Fruit fly (Drosophila melanogaster) whole organism, adult: ENCODE results near the gene CG12470.

Experiments
- CG11617 ChIP-seq: fragments of 200-800 bp; sonication (Bioruptor generic); optimal IDR thresholded peaks from 2 replicates; lab custom pipeline; 2017; ENCODE audit warnings: mild to moderate bottlenecking, missing biosample characterization, missing genetic modification reagents, missing genetic modification characterization
- CG14711 ChIP-seq: fragments of 200-800 bp; sonication (Bioruptor generic); optimal IDR thresholded peaks from 2 replicates; lab custom pipeline; 2018; ENCODE audit warnings: missing biosample characterization, mild to moderate bottlenecking, missing genetic modification characterization, moderate library complexity
- CG1620 ChIP-seq: fragments of 200-800 bp; sonication (Bioruptor generic); optimal IDR thresholded peaks from 2 replicates; lab custom pipeline; 2016; ENCODE audit warnings: missing biosample characterization, missing genetic modification characterization
- CG33017 ChIP-seq: fragments of 200-800 bp; sonication (Bioruptor generic); optimal IDR thresholded peaks from 2 replicates; lab custom pipeline; 2018; ENCODE audit warnings: missing biosample characterization, mild to moderate bottlenecking, missing genetic modification characterization, moderate library complexity
- CG5204 ChIP-seq: fragments of 200-800 bp; sonication (Bioruptor generic); optimal IDR thresholded peaks from 2 replicates; lab custom pipeline; 2016; ENCODE audit warnings: missing biosample characterization, missing genetic modification characterization
- CG7045 ChIP-seq: fragments of 200-800 bp; sonication (Bioruptor generic); optimal IDR thresholded peaks from 2 replicates; lab custom pipeline; 2017; ENCODE audit warnings: missing biosample characterization, mild to moderate bottlenecking, missing genetic modification characterization
- CG7101 ChIP-seq: fragments of 200-800 bp; sonication (Bioruptor generic); optimal IDR thresholded peaks from 2 replicates; lab custom pipeline; 2018; ENCODE audit warnings: missing biosample characterization, mild to moderate bottlenecking, missing genetic modification characterization, moderate library complexity
- Clk ChIP-seq: fragments of 200-800 bp; sonication (Bioruptor generic); optimal IDR thresholded peaks from 2 replicates; lab custom pipeline; 2017; ENCODE audit warnings: missing biosample characterization, missing genetic modification characterization
- Crg-1 ChIP-seq: fragments of 200-800 bp; sonication (Bioruptor generic); optimal IDR thresholded peaks from 2 replicates; lab custom pipeline; 2016; ENCODE audit warnings: missing biosample characterization, missing genetic modification characterization
- Hr96 ChIP-seq: fragments of 200-800 bp; sonication (Bioruptor generic); optimal IDR thresholded peaks from 2 replicates; lab custom pipeline; 2016; ENCODE audit warnings: missing biosample characterization, missing genetic modification characterization
- Mnt ChIP-seq: fragments of 200-800 bp; sonication (Bioruptor generic); optimal IDR thresholded peaks from 2 replicates; lab custom pipeline; 2016; ENCODE audit warnings: missing biosample characterization, mild to moderate bottlenecking, missing genetic modification characterization
- bab1 ChIP-seq: fragments of 200-800 bp; sonication (Bioruptor generic); optimal IDR thresholded peaks from 3 replicates; lab custom pipeline; 2019; ENCODE audit warnings: missing biosample characterization, mild to moderate bottlenecking, missing genetic modification characterization, moderate library complexity
- cic ChIP-seq: fragments of 200-800 bp; sonication (Bioruptor generic); optimal IDR thresholded peaks from 2 replicates; lab custom pipeline; 2017; ENCODE audit warnings: missing biosample characterization, mild to moderate bottlenecking, missing genetic modification characterization, moderate library complexity
- cnc ChIP-seq, 2 experiments: fragments of >200 bp; optimal IDR thresholded peaks; 2 replicates each; lab custom pipeline; 2017
- kay ChIP-seq: fragments of 200-800 bp; sonication (Bioruptor generic); peaks from one replicate; lab custom pipeline; 2016; ENCODE audit warnings: missing biosample characterization, missing genetic modification characterization, borderline replicate concordance
- ovo ChIP-seq: fragments of 200-800 bp; sonication (Bioruptor generic); optimal IDR thresholded peaks from 2 replicates; lab custom pipeline; 2016; ENCODE audit warnings: missing biosample characterization, missing genetic modification characterization
- pad ChIP-seq: fragments of 200-800 bp; sonication (Bioruptor generic); optimal IDR thresholded peaks from 3 replicates; lab custom pipeline; 2017; ENCODE audit warnings: missing biosample characterization, missing genetic modification characterization, mild to moderate bottlenecking, moderate library complexity, missing genetic modification reagents
- toe ChIP-seq: fragments of 200-800 bp; sonication (Bioruptor generic); optimal IDR thresholded peaks from 2 replicates; lab custom pipeline; 2016; ENCODE audit warnings: missing biosample characterization, missing genetic modification characterization

CG12470 gene

dm6 chrX:311328-311727 is 3.8 kb downstream of the CG12470 start:
- no peak for TF ChIP-seq CG7045 (GFP tag; lab: Kevin White, UChicago)
- TF ChIP-seq bab1 (GFP tag; lab: Kevin White, UChicago): no peak
- TF ChIP-seq CG5204 (GFP tag; lab: Kevin White, UChicago): no peak
- no peak for TF ChIP-seq CG14711
- no peak for TF ChIP-seq CG7101 (tag; lab: Kevin White, UChicago)
- no peak for TF ChIP-seq Mnt (GFP tag; lab: Kevin White, UChicago)
- no peak for TF ChIP-seq pad (GFP tag; lab: Kevin White, UChicago)
- no peak for TF ChIP-seq CG33017 (tag; lab: Kevin White, UChicago)
- TF ChIP-seq toe (GFP tag; lab: Kevin White, UChicago): no peak
- no peak for TF ChIP-seq ovo
- no peak for TF ChIP-seq Clk (GFP tag; lab: Kevin White, UChicago)
- no peak for TF ChIP-seq cnc (optimal IDR thresholded peaks at IDR 0.05; lab: Kevin White, UChicago)
- TF ChIP-seq CG11617: no peak
- no peak for TF ChIP-seq Hr96 (GFP tag; lab: Kevin White, UChicago)
- no peak for TF ChIP-seq kay (GFP tag; lab: Kevin White, UChicago)
- no peak for TF ChIP-seq CG1620 (GFP tag; lab: Kevin White, UChicago)

dm6 chrX:314823-315222 is 7.3 kb downstream of the CG12470 start, which contains the start of gene Or1a:
Or1a (plus strand) TSS chrX:315123.
- TF ChIP-seq ovo (no peak), cic (GFP tag; lab: Kevin White, UChicago) (no peak)

dm6 chrX:333942-334341 is 26.5 kb downstream of the CG12470 start:
- TF ChIP-seq CG7045 (GFP tag; lab: Kevin White, UChicago): no peak
- TF ChIP-seq CG14711: no peak
- TF ChIP-seq ovo: no peak
- TF ChIP-seq CG11617: no peak
- TF ChIP-seq Crg-1 (GFP tag; lab: Kevin White, UChicago): no peak
- TF ChIP-seq cnc (optimal IDR thresholded peaks at IDR 0.05; lab: Kevin White, UChicago): no peak
- no peak for TF ChIP-seq kay (GFP tag; lab: Kevin White, UChicago)
- TF ChIP-seq CG7101 (tag; lab: Kevin White, UChicago): no peak
- no peak for TF ChIP-seq bab1 (GFP tag; lab: Kevin White, UChicago)
- TF ChIP-seq Clk (GFP tag; lab: Kevin White, UChicago): no peak

- TF ChIP-seq CG1620 (GFP tag; lab: Kevin White, UChicago) (no peak), Hr96 (GFP tag; lab: Kevin White, UChicago) (no peak), bab1 (GFP tag; lab: Kevin White, UChicago) (peak; percentile 2), cnc (optimal IDR thresholded peaks at IDR 0.05; lab: Kevin White, UChicago) (no peak)
These were observed 27.3 kb downstream of the CG12470 start for dm6 chrX:334624-335292.

dm6 chrX:336659-337266 is 29.3 kb downstream of the CG12470 start:
- no peak for TF ChIP-seq Hr96 (GFP tag; lab: Kevin White, UChicago)
- TF ChIP-seq CG1620 (GFP tag; lab: Kevin White, UChicago): peak; percentile 1

dm6 chrX:338123-338527 is 30.6 kb downstream of the CG12470 start:
- TF ChIP-seq CG33017 (tag; lab: Kevin White, UChicago): peak; percentile 47
- TF ChIP-seq CG14711: peak; percentile 55
- peak; percentile 24 for TF ChIP-seq CG7101 (tag; lab: Kevin White, UChicago)
- no peak for TF ChIP-seq kay (GFP tag; lab: Kevin White, UChicago)

- no peak for TF ChIP-seq bab1 (GFP tag; lab: Kevin White, UChicago)
- no peak for TF ChIP-seq Clk (GFP tag; lab: Kevin White, UChicago)
- no peak for TF ChIP-seq toe (GFP tag; lab: Kevin White, UChicago)
- TF ChIP-seq CG7101 (tag; lab: Kevin White, UChicago): no peak
- no peak for TF ChIP-seq pad (GFP tag; lab: Kevin White, UChicago)
These were observed 32.5 kb downstream of the CG12470 start for dm6 chrX:339866-340571.

dm6 chrX:340809-341208 is 33.3 kb downstream of the CG12470 start:
- TF ChIP-seq kay (GFP tag; lab: Kevin White, UChicago) (no peak), CG1620 (GFP tag; lab: Kevin White, UChicago) (no peak), cic (GFP tag; lab: Kevin White, UChicago) (no peak), Crg-1 (GFP tag; lab: Kevin White, UChicago) (no peak), CG33017 (tag; lab: Kevin White, UChicago) (no peak)
